Worm (Caenorhabditis elegans) whole organism, L2 larva: ENCODE measurements around the gene F52H2.3.

Experiments
- F13H6.1 ChIP-seq: sonication (generic microtip); optimal IDR thresholded peaks from 2 replicates; lab custom pipeline; 2016; ENCODE audit warnings: missing genetic modification characterization, missing compliant biosample characterization
- Y55F3AM.14 ChIP-seq: fragments of 200-800 bp; sonication (Bioruptor generic); optimal IDR thresholded peaks from 2 replicates; lab custom pipeline; 2018; ENCODE audit warnings: mild to moderate bottlenecking, missing genetic modification characterization, missing compliant biosample characterization
- ZK546.5 ChIP-seq: sonication (generic microtip); optimal IDR thresholded peaks from 2 replicates; lab custom pipeline; 2017; ENCODE audit warnings: missing biosample characterization, missing genetic modification characterization
- ama-1 ChIP-seq: fragments of 150-350 bp; optimal IDR thresholded peaks from 2 replicates; lab custom pipeline; 2018; ENCODE audit warnings: inconsistent platforms
- blmp-1 ChIP-seq: sonication (generic microtip); optimal IDR thresholded peaks from 2 replicates; lab custom pipeline; 2017; ENCODE audit warnings: missing genetic modification characterization, mild to moderate bottlenecking, missing compliant biosample characterization, antibody characterized with exemption, moderate library complexity; ENCODE audit not compliant: insufficient read depth
- egl-27 ChIP-seq: sonication (generic microtip); optimal IDR thresholded peaks from 3 replicates; lab custom pipeline; 2017; ENCODE audit warnings: missing biosample characterization, missing genetic modification reagents, missing genetic modification characterization
- elt-1 ChIP-seq: fragments of 150-350 bp; optimal IDR thresholded peaks from 2 replicates; lab custom pipeline; 2014; ENCODE audit warnings: missing biosample characterization, missing genetic modification characterization
- nhr-11 ChIP-seq: fragments of 150-350 bp; optimal IDR thresholded peaks from 2 replicates; lab custom pipeline; 2014; ENCODE audit warnings: missing biosample characterization, missing genetic modification characterization
- nhr-21 ChIP-seq: fragments of 150-350 bp; optimal IDR thresholded peaks from 2 replicates; lab custom pipeline; 2014; ENCODE audit warnings: missing biosample characterization, missing genetic modification characterization
- nhr-237 ChIP-seq: fragments of 150-350 bp; optimal IDR thresholded peaks from 2 replicates; lab custom pipeline; 2014; ENCODE audit warnings: missing biosample characterization, missing genetic modification characterization
- nhr-77 ChIP-seq: fragments of 150-350 bp; optimal IDR thresholded peaks from 2 replicates; lab custom pipeline; 2014; ENCODE audit warnings: missing biosample characterization, missing genetic modification characterization
- skn-1 ChIP-seq: sonication (generic microtip); optimal IDR thresholded peaks from 2 replicates; lab custom pipeline; 2017; ENCODE audit warnings: missing biosample characterization, missing genetic modification characterization
- snpc-4 ChIP-seq: fragments of 150-350 bp; optimal IDR thresholded peaks from 2 replicates; lab custom pipeline; 2014; ENCODE audit warnings: missing biosample characterization, missing genetic modification characterization
- ztf-11 ChIP-seq: sonication (generic microtip); optimal IDR thresholded peaks from 2 replicates; lab custom pipeline; 2017; ENCODE audit warnings: missing biosample characterization, missing genetic modification characterization

- TF ChIP-seq nhr-21 (tag; lab: Kevin White, UChicago) (no peak), F13H6.1 (tag; lab: Kevin White, UChicago) (no peak), skn-1 (tag; lab: Kevin White, UChicago) (no peak), ZK546.5 (no peak), blmp-1 (tag; lab: Kevin White, UChicago) (no peak), ama-1 (lab: Kevin White, UChicago) (no peak), egl-27 (tag; lab: Kevin White, UChicago) (no peak), nhr-11 (no peak), snpc-4 (no peak), elt-1 (tag; lab: Kevin White, UChicago) (no peak), Y55F3AM.14 (GFP tag; lab: Kevin White, UChicago) (no peak), ztf-11 (tag; lab: Kevin White, UChicago) (no peak), nhr-77 (tag; lab: Kevin White, UChicago) (no peak), nhr-237 (no peak)
These were observed 3.8 kb upstream of the F52H2.3 start for ce11 chrX:2544645-2545044.
